Worm (Caenorhabditis elegans) whole organism, young adult: ENCODE measurements around the gene M18.6.

Experiments used
- nfya-1 ChIP-seq: sonication (generic microtip); optimal IDR thresholded peaks from 2 replicates; lab custom pipeline; 2017; ENCODE audit warnings: antibody characterized with exemption, missing compliant biosample characterization, missing genetic modification characterization, borderline replicate concordance; ENCODE audit not compliant: insufficient read depth
- pha-4 ChIP-seq: fragments of 150-350 bp; sonication (generic microtip); optimal IDR thresholded peaks from 2 replicates; lab custom pipeline; 2014; ENCODE audit warnings: missing biosample characterization, missing genetic modification reagents, missing genetic modification characterization

- TF ChIP-seq nfya-1 (tag; lab: Kevin White, UChicago), result no peak
- no peak for TF ChIP-seq pha-4
Observed at ce11 chrIV:12109743-12110142, 11.4 kb upstream of the M18.6 start.
